Fruit fly (Drosophila melanogaster) whole organism, embryonic: Measurements from ENCODE around the gene Tcs4.

ENCODE experiments used
- Abd-B ChIP-seq: fragments of 200-800 bp; sonication (Bioruptor generic); optimal IDR thresholded peaks from 2 replicates; lab custom pipeline; 2018; ENCODE audit warnings: missing biosample characterization, mild to moderate bottlenecking, missing genetic modification characterization, moderate library complexity
- Blimp-1 ChIP-seq: fragments of 200-800 bp; sonication (Bioruptor generic); optimal IDR thresholded peaks from 3 replicates; lab custom pipeline; 2018; ENCODE audit warnings: missing biosample characterization, missing genetic modification characterization, mild to moderate bottlenecking, moderate library complexity, missing genetic modification reagents
- CG10267 ChIP-seq: fragments of 200-800 bp; sonication (Bioruptor generic); optimal IDR thresholded peaks from 2 replicates; lab custom pipeline; 2018; ENCODE audit warnings: missing biosample characterization, mild to moderate bottlenecking, missing genetic modification characterization, moderate library complexity
- CG10979 ChIP-seq: fragments of 200-800 bp; sonication (Bioruptor generic); optimal IDR thresholded peaks from 2 replicates; lab custom pipeline; 2018; ENCODE audit warnings: missing biosample characterization, mild to moderate bottlenecking, missing genetic modification characterization, moderate library complexity
- CG11247 ChIP-seq: fragments of 200-800 bp; sonication (Bioruptor generic); IDR thresholded peaks from 2 replicates; pipeline ENCODE4 v1.3.6; 2022; ENCODE audit warnings: missing biosample characterization, missing genetic modification characterization
- CG11723 ChIP-seq: fragments of 200-800 bp; sonication (Bioruptor generic); optimal IDR thresholded peaks from 2 replicates; lab custom pipeline; 2017; ENCODE audit warnings: missing biosample characterization, mild to moderate bottlenecking, missing genetic modification characterization
- CG12942 ChIP-seq: fragments of 200-800 bp; sonication (Bioruptor generic); optimal IDR thresholded peaks from 3 replicates; lab custom pipeline; 2016; ENCODE audit warnings: missing biosample characterization, missing genetic modification characterization
- CG13424 ChIP-seq: fragments of 200-800 bp; sonication (Bioruptor generic); optimal IDR thresholded peaks from 2 replicates; lab custom pipeline; 2019; ENCODE audit warnings: missing biosample characterization, mild to moderate bottlenecking, missing genetic modification characterization, moderate library complexity
- CG15479 ChIP-seq: fragments of 200-800 bp; sonication (Bioruptor generic); optimal IDR thresholded peaks from 3 replicates; lab custom pipeline; 2019; ENCODE audit warnings: missing biosample characterization, mild to moderate bottlenecking, missing genetic modification characterization, moderate library complexity
- CG15514 ChIP-seq: fragments of 200-800 bp; sonication (Bioruptor generic); optimal IDR thresholded peaks from 3 replicates; lab custom pipeline; 2017; ENCODE audit warnings: missing biosample characterization, missing genetic modification characterization, mild to moderate bottlenecking, moderate library complexity, missing genetic modification reagents
- CG16863 ChIP-seq: fragments of 200-800 bp; sonication (Bioruptor generic); optimal IDR thresholded peaks from 3 replicates; lab custom pipeline; 2016; ENCODE audit warnings: missing biosample characterization, missing genetic modification characterization
- CG18011 ChIP-seq: fragments of 200-800 bp; sonication (Bioruptor generic); optimal IDR thresholded peaks from 2 replicates; lab custom pipeline; 2017; ENCODE audit warnings: missing biosample characterization, missing genetic modification characterization, mild to moderate bottlenecking, moderate library complexity, missing genotype
- CG18619 ChIP-seq: fragments of 200-800 bp; sonication (Bioruptor generic); optimal IDR thresholded peaks from 3 replicates; lab custom pipeline; 2017; ENCODE audit warnings: missing biosample characterization, mild to moderate bottlenecking, missing genetic modification characterization
- CG31224 ChIP-seq: fragments of 200-800 bp; sonication (Bioruptor generic); IDR thresholded peaks from 2 replicates; pipeline ENCODE4 v1.3.6; 2022; ENCODE audit warnings: missing biosample characterization, missing genetic modification characterization
- CG33213 ChIP-seq: fragments of 200-800 bp; sonication (Bioruptor generic); optimal IDR thresholded peaks from 3 replicates; lab custom pipeline; 2016; ENCODE audit warnings: missing biosample characterization, missing genetic modification characterization
- CG34224 ChIP-seq: fragments of 200-800 bp; sonication (Bioruptor generic); IDR thresholded peaks from 3 replicates; pipeline ENCODE4 v1.3.6; 2022; ENCODE audit warnings: missing biosample characterization, missing genetic modification characterization; ENCODE audit not compliant: partially characterized antibody
- CG4404 ChIP-seq: fragments of 200-800 bp; sonication (Bioruptor generic); IDR thresholded peaks from 2 replicates; pipeline ENCODE4 v1.3.6; 2022; ENCODE audit warnings: missing biosample characterization, missing genetic modification characterization
- CG6791 ChIP-seq: fragments of 200-800 bp; sonication (Bioruptor generic); IDR thresholded peaks from 3 replicates; pipeline ENCODE4 v1.3.6; 2022; ENCODE audit warnings: missing biosample characterization, missing genetic modification characterization; ENCODE audit not compliant: partially characterized antibody
- CG7372 ChIP-seq: fragments of 200-800 bp; sonication (Bioruptor generic); IDR thresholded peaks from 2 replicates; pipeline ENCODE4 v1.3.6; 2022; ENCODE audit warnings: missing biosample characterization, missing genetic modification characterization
- Gsc ChIP-seq: fragments of 200-800 bp; sonication (Bioruptor generic); IDR thresholded peaks from 2 replicates; pipeline ENCODE4 v1.3.6; 2022; ENCODE audit warnings: missing biosample characterization, missing genetic modification characterization
- Lpt ChIP-seq: fragments of >200 bp; optimal IDR thresholded peaks from 2 replicates; lab custom pipeline; 2018; ENCODE audit warnings: missing biosample characterization, missing genetic modification characterization
- MTF-1 ChIP-seq: fragments of 200-800 bp; sonication (Bioruptor generic); optimal IDR thresholded peaks from 2 replicates; lab custom pipeline; 2018; ENCODE audit warnings: missing biosample characterization, mild to moderate bottlenecking, missing genetic modification characterization, borderline replicate concordance
- Myb ChIP-seq: fragments of 200-800 bp; sonication (Bioruptor generic); optimal IDR thresholded peaks from 2 replicates; lab custom pipeline; 2016; ENCODE audit warnings: missing biosample characterization, missing genetic modification characterization
- NC2β ChIP-seq: fragments of 200-800 bp; sonication (Bioruptor generic); optimal IDR thresholded peaks from 2 replicates; lab custom pipeline; 2016; ENCODE audit warnings: missing biosample characterization, missing genetic modification characterization
- NK7.1 ChIP-seq: fragments of 200-800 bp; sonication (Bioruptor generic); optimal IDR thresholded peaks from 3 replicates; lab custom pipeline; 2016; ENCODE audit warnings: missing biosample characterization, missing genetic modification characterization
- Nf-YB ChIP-seq: fragments of 200-800 bp; sonication (Bioruptor generic); optimal IDR thresholded peaks from 3 replicates; lab custom pipeline; 2019; ENCODE audit warnings: missing biosample characterization, mild to moderate bottlenecking, missing genetic modification characterization, moderate library complexity
- Sox100B ChIP-seq: fragments of 200-800 bp; sonication (Bioruptor generic); optimal IDR thresholded peaks from 3 replicates; lab custom pipeline; 2018; ENCODE audit warnings: missing biosample characterization, mild to moderate bottlenecking, missing genetic modification characterization
- ac ChIP-seq: fragments of 200-800 bp; sonication (Bioruptor generic); optimal IDR thresholded peaks from 3 replicates; lab custom pipeline; 2017; ENCODE audit warnings: missing biosample characterization, mild to moderate bottlenecking, missing genetic modification characterization
- aop ChIP-seq: fragments of 200-800 bp; sonication (Bioruptor generic); IDR thresholded peaks from 2 replicates; pipeline ENCODE4 v1.3.6; 2022; ENCODE audit warnings: missing biosample characterization, missing genetic modification characterization
- bowl ChIP-seq: fragments of 200-800 bp; sonication (Bioruptor generic); IDR thresholded peaks from 2 replicates; pipeline ENCODE4 v1.3.6; 2022; ENCODE audit warnings: missing biosample characterization, missing genetic modification characterization
- cato ChIP-seq: fragments of 200-800 bp; sonication (Bioruptor generic); optimal IDR thresholded peaks from 2 replicates; lab custom pipeline; 2016; ENCODE audit warnings: missing biosample characterization, missing genetic modification characterization, borderline replicate concordance
- ewg ChIP-seq: fragments of 200-800 bp; sonication (Bioruptor generic); optimal IDR thresholded peaks from 3 replicates; lab custom pipeline; 2017; ENCODE audit warnings: mild to moderate bottlenecking, missing biosample characterization, missing genetic modification reagents, missing genetic modification characterization
- gt ChIP-seq: fragments of 200-800 bp; sonication (Bioruptor generic); IDR thresholded peaks from 2 replicates; pipeline ENCODE4 v1.3.6; 2022; ENCODE audit warnings: missing biosample characterization, missing genetic modification characterization
- her ChIP-seq: fragments of 200-800 bp; sonication (Bioruptor generic); optimal IDR thresholded peaks from 2 replicates; lab custom pipeline; 2016; ENCODE audit warnings: missing biosample characterization, missing genetic modification characterization
- jumu ChIP-seq: fragments of 200-800 bp; sonication (Bioruptor generic); optimal IDR thresholded peaks from 3 replicates; lab custom pipeline; 2016; ENCODE audit warnings: missing biosample characterization, missing genetic modification characterization
- kah ChIP-seq: fragments of 200-800 bp; sonication (Bioruptor generic); optimal IDR thresholded peaks from 2 replicates; lab custom pipeline; 2018; ENCODE audit warnings: missing biosample characterization, mild to moderate bottlenecking, missing genetic modification characterization
- ken ChIP-seq: fragments of 200-800 bp; sonication (Bioruptor generic); IDR thresholded peaks from 3 replicates; pipeline ENCODE4 v1.3.6; 2022; ENCODE audit warnings: missing biosample characterization, missing genetic modification characterization
- knrl ChIP-seq: fragments of 200-800 bp; sonication (Bioruptor generic); IDR thresholded peaks from 3 replicates; pipeline ENCODE4 v1.3.6; 2022; ENCODE audit warnings: missing biosample characterization, missing genetic modification characterization; ENCODE audit not compliant: partially characterized antibody
- lola ChIP-seq, 3 experiments: fragments of >200 bp in 2 of 3; fragments of 200-800 bp in 1 of 3; sonication (Bioruptor generic) in 1 of 3; optimal IDR thresholded peaks; 2 replicates each; lab custom pipeline; 2017 to 2019; ENCODE audit warnings: missing biosample characterization in 3 of 3, missing genetic modification characterization in 3 of 3, mild to moderate bottlenecking in 1 of 3, moderate library complexity in 1 of 3
- mld ChIP-seq: fragments of 200-800 bp; sonication (Bioruptor generic); IDR thresholded peaks from 3 replicates; pipeline ENCODE4 v1.3.6; 2022; ENCODE audit warnings: missing biosample characterization, missing genetic modification characterization; ENCODE audit not compliant: partially characterized antibody
- nau ChIP-seq: fragments of 200-800 bp; sonication (Bioruptor generic); optimal IDR thresholded peaks from 3 replicates; lab custom pipeline; 2017; ENCODE audit warnings: missing biosample characterization, mild to moderate bottlenecking, missing genetic modification characterization, missing genetic modification reagents
- onecut ChIP-seq: fragments of 200-800 bp; sonication (Bioruptor generic); IDR thresholded peaks from 2 replicates; pipeline ENCODE4 v1.3.6; 2022; ENCODE audit warnings: missing biosample characterization, missing genetic modification characterization
- pzg ChIP-seq: fragments of 200-800 bp; sonication (Bioruptor generic); optimal IDR thresholded peaks from 3 replicates; lab custom pipeline; 2018; ENCODE audit warnings: missing biosample characterization, mild to moderate bottlenecking, missing genetic modification characterization, moderate library complexity
- salm ChIP-seq: fragments of 200-800 bp; sonication (Bioruptor generic); optimal IDR thresholded peaks from 2 replicates; lab custom pipeline; 2018; ENCODE audit warnings: missing biosample characterization, mild to moderate bottlenecking, missing genetic modification characterization
- sd ChIP-seq: fragments of 200-800 bp; sonication (Bioruptor generic); optimal IDR thresholded peaks from 3 replicates; lab custom pipeline; 2018; ENCODE audit warnings: missing biosample characterization, mild to moderate bottlenecking, missing genetic modification characterization, moderate library complexity
- slou ChIP-seq: fragments of 200-800 bp; sonication (Bioruptor generic); optimal IDR thresholded peaks from 3 replicates; lab custom pipeline; 2016; ENCODE audit warnings: missing biosample characterization, missing genetic modification characterization
- tio ChIP-seq: fragments of 200-800 bp; sonication (Bioruptor generic); optimal IDR thresholded peaks from 2 replicates; lab custom pipeline; 2017; ENCODE audit warnings: missing biosample characterization, missing genetic modification characterization, inconsistent platforms
- zf30C ChIP-seq: fragments of 200-800 bp; sonication (Bioruptor generic); optimal IDR thresholded peaks from 3 replicates; lab custom pipeline; 2018; ENCODE audit warnings: missing biosample characterization, mild to moderate bottlenecking, missing genetic modification characterization

The Tcs4 gene

DNA sequence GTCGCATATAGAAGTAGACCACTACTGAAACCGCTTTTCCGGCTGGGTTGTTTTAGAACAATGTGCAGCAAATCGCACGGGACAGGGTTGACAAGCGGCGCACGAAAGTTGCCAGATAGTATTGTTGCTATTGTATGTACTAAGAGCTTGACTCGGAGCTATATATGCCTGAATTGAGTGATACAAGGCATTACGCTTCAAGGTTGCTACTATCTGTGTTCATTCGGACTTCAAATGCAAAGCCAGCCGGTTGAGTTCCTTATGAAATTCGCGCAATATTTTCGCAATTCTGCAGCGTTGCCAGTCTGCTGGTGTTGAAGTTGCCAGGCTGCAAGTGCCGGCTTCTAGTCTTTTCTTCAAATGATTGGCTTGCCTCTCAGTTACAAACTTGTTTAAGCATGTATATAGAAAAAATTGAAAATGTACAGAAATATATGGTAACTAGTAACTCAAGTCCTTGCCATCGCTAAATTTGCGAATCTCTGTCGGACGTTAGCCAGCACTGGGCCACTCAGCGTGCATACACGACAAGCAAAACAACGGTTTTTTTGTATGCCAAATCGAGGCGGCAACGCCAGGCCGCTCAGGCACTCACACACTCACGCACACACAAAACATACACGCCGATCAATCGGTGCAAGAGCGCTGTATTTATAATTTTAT is 49.7 kb downstream of the Tcs4 start, which contains the start of the genes Ranbp21 and Elys (continued):
- TF ChIP-seq onecut (GFP tag; lab: Robert Waterston, UW) (peak; percentile 24; the same call in 1 of the 2 replicates), nau (GFP tag; lab: Kevin White, UChicago) (no peak), CG15479 (GFP tag; lab: Kevin White, UChicago) (peak; percentile 76), CG7372 (GFP tag; lab: Robert Waterston, UW) (peak; percentile 32; the same call in 1 of the 2 replicates), slou (no peak), ewg (GFP tag; lab: Kevin White, UChicago) (no peak), gt (GFP tag; lab: Robert Waterston, UW) (no peak), CG10979 (peak; percentile 6), ken (GFP tag; lab: Robert Waterston, UW) (peak; percentile 72; the same call in 2 of the 3 replicates), CG4404 (GFP tag; lab: Robert Waterston, UW) (peak; percentile 54; the same call in 1 of the 2 replicates), CG31224 (GFP tag; lab: Robert Waterston, UW) (peak; percentile 47; the same call in 1 of the 2 replicates), Nf-YB (GFP tag; lab: Kevin White, UChicago) (no peak), CG10267 (tag; lab: Kevin White, UChicago) (peak; percentile 93), CG13424 (tag; lab: Kevin White, UChicago) (peak; percentile 36), ac (GFP tag; lab: Kevin White, UChicago) (no peak), CG6791 (peak; percentile 6; the same call in 1 of the 3 replicates), CG11723 (GFP tag; lab: Kevin White, UChicago) (no peak), her (GFP tag; lab: Kevin White, UChicago) (peak; percentile 14), NC2β (GFP tag; lab: Kevin White, UChicago) (peak; percentile 29), CG11247 (GFP tag; lab: Robert Waterston, UW) (peak; percentile 38; the same call in 1 of the 2 replicates), lola (GFP tag; optimal IDR thresholded peaks at IDR 0.05; lab: Kevin White, UChicago) (peak in 1 of 3 experiments; percentile 51), sd (tag; lab: Kevin White, UChicago) (no peak), NK7.1 (peak; percentile 36), kah (no peak), jumu (GFP tag; lab: Kevin White, UChicago) (peak; percentile 78), Sox100B (GFP tag; lab: Kevin White, UChicago) (no peak), Lpt (GFP tag; lab: Kevin White, UChicago) (no peak), mld (GFP tag; lab: Robert Waterston, UW) (no peak), CG18619 (GFP tag; lab: Kevin White, UChicago) (peak; percentile 26), Abd-B (GFP tag; lab: Kevin White, UChicago) (peak; percentile 37), bowl (GFP tag; lab: Robert Waterston, UW) (no peak), aop (no peak), knrl (GFP tag; lab: Robert Waterston, UW) (peak; percentile 61), tio (no peak), CG16863 (peak; percentile 56), CG12942 (GFP tag; lab: Kevin White, UChicago) (peak; percentile 45), Gsc (GFP tag; lab: Robert Waterston, UW) (no peak), MTF-1 (GFP tag; lab: Kevin White, UChicago) (no peak), zf30C (no peak), CG34224 (no peak; the same call in 2 of the 3 replicates), Myb (GFP tag; lab: Kevin White, UChicago) (peak; percentile 94), pzg (peak; percentile 55), CG15514 (peak; percentile 13), salm (tag; lab: Kevin White, UChicago) (no peak), cato (no peak), CG18011 (GFP tag; lab: Kevin White, UChicago) (no peak), Blimp-1 (GFP tag; lab: Kevin White, UChicago) (no peak), CG33213 (GFP tag; lab: Kevin White, UChicago) (no peak)
